Fruit fly (Drosophila melanogaster) whole organism, adult: ENCODE measurements around the gene wac.

Experiments used
- CG7045 ChIP-seq: fragments of 200-800 bp; sonication (Bioruptor generic); optimal IDR thresholded peaks from 2 replicates; lab custom pipeline; 2017; ENCODE audit warnings: missing biosample characterization, mild to moderate bottlenecking, missing genetic modification characterization
- CG7101 ChIP-seq: fragments of 200-800 bp; sonication (Bioruptor generic); optimal IDR thresholded peaks from 2 replicates; lab custom pipeline; 2018; ENCODE audit warnings: missing biosample characterization, mild to moderate bottlenecking, missing genetic modification characterization, moderate library complexity
- bab1 ChIP-seq: fragments of 200-800 bp; sonication (Bioruptor generic); optimal IDR thresholded peaks from 3 replicates; lab custom pipeline; 2019; ENCODE audit warnings: missing biosample characterization, mild to moderate bottlenecking, missing genetic modification characterization, moderate library complexity
- cnc ChIP-seq, 2 experiments: fragments of >200 bp; optimal IDR thresholded peaks; 2 replicates each; lab custom pipeline; 2017
- kay ChIP-seq: fragments of 200-800 bp; sonication (Bioruptor generic); peaks from one replicate; lab custom pipeline; 2016; ENCODE audit warnings: missing biosample characterization, missing genetic modification characterization, borderline replicate concordance
- ovo ChIP-seq: fragments of 200-800 bp; sonication (Bioruptor generic); optimal IDR thresholded peaks from 2 replicates; lab custom pipeline; 2016; ENCODE audit warnings: missing biosample characterization, missing genetic modification characterization
- pad ChIP-seq: fragments of 200-800 bp; sonication (Bioruptor generic); optimal IDR thresholded peaks from 3 replicates; lab custom pipeline; 2017; ENCODE audit warnings: missing biosample characterization, missing genetic modification characterization, mild to moderate bottlenecking, moderate library complexity, missing genetic modification reagents
- toe ChIP-seq: fragments of 200-800 bp; sonication (Bioruptor generic); optimal IDR thresholded peaks from 2 replicates; lab custom pipeline; 2016; ENCODE audit warnings: missing biosample characterization, missing genetic modification characterization

dm6 chr3L:248226-248758, 9.7 kb upstream of the wac start:
- no peak for TF ChIP-seq CG7045
- no peak for TF ChIP-seq CG7101
- no peak for TF ChIP-seq pad (GFP tag; lab: Kevin White, UChicago)
- no peak for TF ChIP-seq toe (GFP tag; lab: Kevin White, UChicago)
- no peak for TF ChIP-seq bab1 (GFP tag; lab: Kevin White, UChicago)
- TF ChIP-seq ovo: no peak
- no peak for TF ChIP-seq kay
- TF ChIP-seq cnc (optimal IDR thresholded peaks at IDR 0.05; lab: Kevin White, UChicago): no peak
